ENCODE assay signal across 4 fruit fly cellular contexts in genomic region chrX:14689108-14689507, dm6.
TF ChIP-seq lines count a peak whose summit lies in the region.

No protein-coding gene starts in this region.

- peak; percentile 8 for TF ChIP-seq CTCF in whole organism, embryonic (GFP tag; optimal IDR thresholded peaks at IDR 0.05; lab: Kevin White, UChicago)

TF ChIP-seq in whole organism, embryonic, 481 proteins besides CTCF, POLR2A, EP300 and RAD21 (continues in another document):
- TF ChIP-seq cas (GFP tag; IDR thresholded peaks at IDR 0.05; lab: Robert Waterston, UW) (0 out of 2 replicates have a peak, but pooled peaks have one; percentile 13), CG33213 (GFP tag; optimal IDR thresholded peaks at IDR 0.05; lab: Kevin White, UChicago) (peak; percentile 35), CG5180 (GFP tag; optimal IDR thresholded peaks at IDR 0.05; lab: Kevin White, UChicago) (peak; percentile 50), CG6854 (GFP tag; optimal IDR thresholded peaks at IDR 0.05; lab: Kevin White, UChicago) (peak; percentile 4), fd96Cb (tag; optimal IDR thresholded peaks at IDR 0.05; lab: Kevin White, UChicago) (peak; percentile 76), CG13424 (tag; optimal IDR thresholded peaks at IDR 0.05; lab: Kevin White, UChicago) (peak; percentile 85), NK7.1 (GFP tag; optimal IDR thresholded peaks at IDR 0.05; lab: Kevin White, UChicago) (no peak), row (GFP tag; IDR thresholded peaks at IDR 0.05; lab: Robert Waterston, UW) (peak; percentile 80), Scr (GFP tag; IDR thresholded peaks at IDR 0.05; lab: Robert Waterston, UW; ENCODE audit: partially characterized antibody) (no peak), CG12071 (GFP tag; optimal IDR thresholded peaks at IDR 0.05; lab: Kevin White, UChicago) (peak; percentile 77), Ets65A (GFP tag; lab: Kevin White, UChicago) (peak; percentile 60), Atf3 (GFP tag; optimal IDR thresholded peaks at IDR 0.05; lab: Kevin White, UChicago) (peak; percentile 51), CG10462 (GFP tag; optimal IDR thresholded peaks at IDR 0.05; lab: Kevin White, UChicago) (no peak), CG3847 (GFP tag; IDR thresholded peaks at IDR 0.05; lab: Robert Waterston, UW) (0 out of 2 replicates have a peak, but pooled peaks have one; percentile 56), bcd (GFP tag; optimal IDR thresholded peaks at IDR 0.05; lab: Kevin White, UChicago) (peak; percentile 59), CG9817 (tag; optimal IDR thresholded peaks at IDR 0.05; lab: Kevin White, UChicago) (peak; percentile 59), BtbVII (GFP tag; optimal IDR thresholded peaks at IDR 0.05; lab: Kevin White, UChicago) (peak; percentile 17), HmgD (GFP tag; optimal IDR thresholded peaks at IDR 0.05; lab: Kevin White, UChicago) (no peak), zf30C (GFP tag; optimal IDR thresholded peaks at IDR 0.05; lab: Kevin White, UChicago) (no peak), CG34376 (GFP tag; optimal IDR thresholded peaks at IDR 0.05; lab: Kevin White, UChicago) (no peak), chm (GFP tag; IDR thresholded peaks at IDR 0.05; lab: Robert Waterston, UW) (peak; percentile 61; the same call in 1 of the 2 replicates), Meics (GFP tag; optimal IDR thresholded peaks at IDR 0.05; lab: Kevin White, UChicago) (peak; percentile 51)

TF ChIP-seq in whole organism, prepupa, 60 proteins besides CTCF, POLR2A, EP300 and RAD21 (continues in another document):
- TF ChIP-seq CG16779 (tag; optimal IDR thresholded peaks at IDR 0.05; lab: Kevin White, UChicago) (peak; percentile 53), Lpt (GFP tag; optimal IDR thresholded peaks at IDR 0.05; lab: Kevin White, UChicago) (peak; percentile 76), Sox102F (GFP tag; optimal IDR thresholded peaks at IDR 0.05; lab: Kevin White, UChicago) (peak; percentile 87), CG6808 (GFP tag; optimal IDR thresholded peaks at IDR 0.05; lab: Kevin White, UChicago) (peak; percentile 63), Hr38 (GFP tag; optimal IDR thresholded peaks at IDR 0.05; lab: Kevin White, UChicago) (no peak), CG9139 (GFP tag; optimal IDR thresholded peaks at IDR 0.05; lab: Kevin White, UChicago) (peak; percentile 54), Ets21C (GFP tag; optimal IDR thresholded peaks at IDR 0.05; lab: Kevin White, UChicago) (peak; percentile 79), fkh (GFP tag; optimal IDR thresholded peaks at IDR 0.05; lab: Kevin White, UChicago) (no peak), svp (GFP tag; lab: Kevin White, UChicago) (peak; percentile 95), CG3032 (tag; optimal IDR thresholded peaks at IDR 0.05; lab: Kevin White, UChicago) (peak; percentile 68), Gug (GFP tag; IDR thresholded peaks at IDR 0.05; lab: Robert Waterston, UW) (peak; percentile 73), CG8119 (GFP tag; IDR thresholded peaks at IDR 0.05; lab: Robert Waterston, UW) (peak; percentile 81), fd59A (GFP tag; optimal IDR thresholded peaks at IDR 0.05; lab: Kevin White, UChicago) (peak; percentile 68), CG1621 (tag; optimal IDR thresholded peaks at IDR 0.05; lab: Kevin White, UChicago) (peak; percentile 66), Sox15 (GFP tag; optimal IDR thresholded peaks at IDR 0.05; lab: Kevin White, UChicago) (peak; percentile 83), dsx (GFP tag; optimal IDR thresholded peaks at IDR 0.05; lab: Kevin White, UChicago; ENCODE audit: poor library complexity, severe bottlenecking) (peak; percentile 73), Eip93F (GFP tag; optimal IDR thresholded peaks at IDR 0.05; lab: Kevin White, UChicago) (peak; percentile 40), CG6854 (GFP tag; optimal IDR thresholded peaks at IDR 0.05; lab: Kevin White, UChicago) (peak; percentile 68), CG3919 (GFP tag; optimal IDR thresholded peaks at IDR 0.05; lab: Kevin White, UChicago) (peak; percentile 86), CG4318 (GFP tag; optimal IDR thresholded peaks at IDR 0.05; lab: Kevin White, UChicago) (peak; percentile 51), lz (GFP tag; optimal IDR thresholded peaks at IDR 0.05; lab: Kevin White, UChicago) (peak; percentile 87), cyc (GFP tag; optimal IDR thresholded peaks at IDR 0.05; lab: Kevin White, UChicago) (peak; percentile 90), CG6276 (GFP tag; optimal IDR thresholded peaks at IDR 0.05; lab: Kevin White, UChicago) (peak; percentile 75)

TF ChIP-seq in whole organism, pupa, 21 proteins besides CTCF, POLR2A, EP300 and RAD21:
- TF ChIP-seq CG15710 (tag; optimal IDR thresholded peaks at IDR 0.05; lab: Kevin White, UChicago): peak; percentile 78
- TF ChIP-seq CG9948 (tag; optimal IDR thresholded peaks at IDR 0.05; lab: Kevin White, UChicago): peak; percentile 59
- peak; percentile 58; the same call in 1 of the 2 replicates for TF ChIP-seq CG10348 (GFP tag; IDR thresholded peaks at IDR 0.05; lab: Robert Waterston, UW)
- peak; percentile 69 for TF ChIP-seq CG12605 (GFP tag; IDR thresholded peaks at IDR 0.05; lab: Robert Waterston, UW)
- peak; percentile 78 for TF ChIP-seq CG8159 (tag; optimal IDR thresholded peaks at IDR 0.05; lab: Kevin White, UChicago)
- TF ChIP-seq CG13204 (GFP tag; optimal IDR thresholded peaks at IDR 0.05; lab: Kevin White, UChicago): peak; percentile 25
- peak; percentile 82 for TF ChIP-seq Pif1B (GFP tag; optimal IDR thresholded peaks at IDR 0.05; lab: Kevin White, UChicago)
- TF ChIP-seq rn (GFP tag; IDR thresholded peaks at IDR 0.05; lab: Robert Waterston, UW): no peak
- TF ChIP-seq CG17806 (tag; optimal IDR thresholded peaks at IDR 0.05; lab: Kevin White, UChicago): peak; percentile 68
- peak; percentile 43 for TF ChIP-seq gl (tag; optimal IDR thresholded peaks at IDR 0.05; lab: Kevin White, UChicago)
- TF ChIP-seq CG4496 (GFP tag; IDR thresholded peaks at IDR 0.05; lab: Robert Waterston, UW): peak; percentile 88
- peak; percentile 63 for TF ChIP-seq CG34367 (tag; optimal IDR thresholded peaks at IDR 0.05; lab: Kevin White, UChicago)
- peak; percentile 84 for TF ChIP-seq fd96Ca (GFP tag; IDR thresholded peaks at IDR 0.05; lab: Robert Waterston, UW)
- TF ChIP-seq Snoo (tag; optimal IDR thresholded peaks at IDR 0.05; lab: Kevin White, UChicago): peak; percentile 88
- no peak for TF ChIP-seq D1 (tag; optimal IDR thresholded peaks at IDR 0.05; lab: Kevin White, UChicago)
- no peak for TF ChIP-seq EcR (GFP tag; optimal IDR thresholded peaks at IDR 0.05; lab: Kevin White, UChicago)
- TF ChIP-seq Ets98B (GFP tag; IDR thresholded peaks at IDR 0.05; lab: Robert Waterston, UW): peak; percentile 83
- peak; percentile 84 for TF ChIP-seq Pif1A (GFP tag; optimal IDR thresholded peaks at IDR 0.05; lab: Kevin White, UChicago)
- TF ChIP-seq CG8301 (tag; optimal IDR thresholded peaks at IDR 0.05; lab: Kevin White, UChicago): peak; percentile 74
- TF ChIP-seq CG32121 (GFP tag; IDR thresholded peaks at IDR 0.05; lab: Robert Waterston, UW): peak; percentile 69
- peak; percentile 78 for TF ChIP-seq CG14655 (GFP tag; optimal IDR thresholded peaks at IDR 0.05; lab: Kevin White, UChicago)

TF ChIP-seq in whole organism, wandering third instar larva, 38 proteins besides CTCF, POLR2A, EP300 and RAD21 (continues in another document):
- TF ChIP-seq Mio (GFP tag; optimal IDR thresholded peaks at IDR 0.05; lab: Kevin White, UChicago) (no peak), dsf (GFP tag; optimal IDR thresholded peaks at IDR 0.05; lab: Kevin White, UChicago; ENCODE audit: borderline replicate concordance) (no peak), sage (GFP tag; optimal IDR thresholded peaks at IDR 0.05; lab: Kevin White, UChicago) (peak; percentile 62), Hr83 (GFP tag; optimal IDR thresholded peaks at IDR 0.05; lab: Kevin White, UChicago; ENCODE audit: poor library complexity, severe bottlenecking) (no peak), pan (optimal IDR thresholded peaks at IDR 0.05; lab: Kevin White, UChicago) (no peak), Dif (GFP tag; optimal IDR thresholded peaks at IDR 0.05; lab: Kevin White, UChicago; ENCODE audit: partially characterized antibody) (no peak), Sp1 (GFP tag; optimal IDR thresholded peaks at IDR 0.05; lab: Kevin White, UChicago) (peak; percentile 69), br (GFP tag; optimal IDR thresholded peaks at IDR 0.05; lab: Kevin White, UChicago) (peak; percentile 68), usp (GFP tag; optimal IDR thresholded peaks at IDR 0.05; lab: Kevin White, UChicago) (no peak), tai (GFP tag; optimal IDR thresholded peaks at IDR 0.05; lab: Kevin White, UChicago) (peak; percentile 43), Vsx2 (GFP tag; optimal IDR thresholded peaks at IDR 0.05; lab: Kevin White, UChicago; ENCODE audit: partially characterized antibody) (no peak), CG9705 (GFP tag; optimal IDR thresholded peaks at IDR 0.05; lab: Kevin White, UChicago) (peak; percentile 74), foxo (GFP tag; optimal IDR thresholded peaks at IDR 0.05; lab: Kevin White, UChicago) (peak in 1 of 2 experiments; percentile 86), rgr (GFP tag; optimal IDR thresholded peaks at IDR 0.05; lab: Kevin White, UChicago) (peak; percentile 66), lola (GFP tag; optimal IDR thresholded peaks at IDR 0.05; lab: Kevin White, UChicago) (no peak), woc (GFP tag; optimal IDR thresholded peaks at IDR 0.05; lab: Kevin White, UChicago) (peak; percentile 58), jim (GFP tag; optimal IDR thresholded peaks at IDR 0.05; lab: Kevin White, UChicago) (no peak), Hnf4 (GFP tag; optimal IDR thresholded peaks at IDR 0.05; lab: Kevin White, UChicago) (peak; percentile 80), Abd-B (GFP tag; optimal IDR thresholded peaks at IDR 0.05; lab: Kevin White, UChicago) (no peak), ey (GFP tag; optimal IDR thresholded peaks at IDR 0.05; lab: Kevin White, UChicago) (peak; percentile 78), CG32264 (GFP tag; optimal IDR thresholded peaks at IDR 0.05; lab: Kevin White, UChicago) (peak; percentile 40), Rel (GFP tag; optimal IDR thresholded peaks at IDR 0.05; lab: Kevin White, UChicago) (no peak), Rel (tag; optimal IDR thresholded peaks at IDR 0.05; lab: Kevin White, UChicago) (peak; percentile 30), dmrt93B (GFP tag; optimal IDR thresholded peaks at IDR 0.05; lab: Kevin White, UChicago) (peak; percentile 70), Hr78 (GFP tag; optimal IDR thresholded peaks at IDR 0.05; lab: Kevin White, UChicago) (no peak), HLH106 (tag; optimal IDR thresholded peaks at IDR 0.05; lab: Kevin White, UChicago) (peak; percentile 86), psq (GFP tag; optimal IDR thresholded peaks at IDR 0.05; lab: Kevin White, UChicago) (peak; percentile 60), Dfd (GFP tag; optimal IDR thresholded peaks at IDR 0.05; lab: Kevin White, UChicago) (no peak), sv (GFP tag; optimal IDR thresholded peaks at IDR 0.05; lab: Kevin White, UChicago) (no peak), brk (GFP tag; optimal IDR thresholded peaks at IDR 0.05; lab: Kevin White, UChicago) (no peak), h (GFP tag; optimal IDR thresholded peaks at IDR 0.05; lab: Kevin White, UChicago) (peak; percentile 83), CrebA (GFP tag; optimal IDR thresholded peaks at IDR 0.05; lab: Kevin White, UChicago; ENCODE audit: borderline replicate concordance) (no peak), Myc (optimal IDR thresholded peaks at IDR 0.05; lab: Kevin White, UChicago) (no peak)

Comparison
In these comparisons a context has a peak if more than half of its experiments do, and no peak if none do; other contexts are left out.
1. Of the 7 proteins assayed by ChIP-seq in both whole organism, embryonic and whole organism, prepupa: peak only in whole organism, embryonic: none; only in whole organism, prepupa: CG16779, Hr39 and Lpt; in both: Blimp-1, CG6854, Gug and Sox102F; in neither: 0.